Worm (Caenorhabditis elegans): Measurements from ENCODE around the gene Y43F8C.13.
A peak's percentile ranks its signal among the peaks of the same experiment; 100 is the strongest.

The Y43F8C.13 gene

DNA sequence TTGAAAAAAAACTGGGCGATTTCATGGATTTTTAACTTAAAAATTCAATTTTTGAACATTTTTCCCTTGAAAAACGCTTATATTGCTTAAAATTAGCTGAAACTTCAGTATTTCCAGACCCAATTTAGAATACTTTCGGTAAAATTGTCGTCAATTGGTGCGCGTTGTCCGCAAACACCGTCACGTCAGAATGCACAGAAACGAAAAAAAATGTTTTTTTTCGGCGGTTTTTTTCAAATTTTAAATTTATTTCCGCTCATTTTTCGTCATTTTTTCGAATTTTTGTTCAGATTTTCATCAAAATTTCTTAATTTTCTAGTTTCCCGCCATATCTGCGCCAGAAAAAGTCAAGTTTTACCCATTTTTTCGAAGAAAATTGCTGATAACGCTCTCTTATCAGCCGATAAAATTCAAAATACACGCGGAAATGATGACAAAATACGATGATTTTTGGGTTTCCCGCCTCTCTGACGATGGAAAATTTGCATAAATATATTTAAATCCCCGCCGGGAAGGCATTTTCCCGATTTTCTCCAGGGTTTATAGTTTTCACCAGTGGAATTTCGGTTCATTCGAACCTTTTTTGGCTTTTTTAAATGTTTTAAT is 23.8 kb downstream of the Y43F8C.13 start:
- TF ChIP-seq nhr-85 (tag), result no peak
- no peak for TF ChIP-seq pag-3 (tag; optimal IDR thresholded peaks at IDR 0.05; ENCODE audit: borderline replicate concordance, insufficient read depth)
- peak; percentile 29 to 60 (median 33) for TF ChIP-seq dpl-1 (GFP tag; optimal IDR thresholded peaks at IDR 0.05)
- no peak for TF ChIP-seq elt-3 (tag; optimal IDR thresholded peaks at IDR 0.05)
- TF ChIP-seq lin-35 (GFP tag; optimal IDR thresholded peaks at IDR 0.05), result peak in 1 of 2 experiments; percentile 25
- TF ChIP-seq elt-2 (tag; optimal IDR thresholded peaks at IDR 0.05), result peak; percentile 12
- TF ChIP-seq swsn-7 (tag; optimal IDR thresholded peaks at IDR 0.05), result no peak
- peak; percentile 70 to 81 for TF ChIP-seq efl-1 (optimal IDR thresholded peaks at IDR 0.05)
- TF ChIP-seq efl-1 (GFP tag; optimal IDR thresholded peaks at IDR 0.05 in 1 of 2), result peak; percentile 73 to 95
- TF ChIP-seq fos-1 (tag; optimal IDR thresholded peaks at IDR 0.05), result no peak
- no peak for TF ChIP-seq xbp-1 (tag; optimal IDR thresholded peaks at IDR 0.05)
- TF ChIP-seq sup-37 (GFP tag; optimal IDR thresholded peaks at IDR 0.05), result no peak
- peak; percentile 64 for TF ChIP-seq F16B12.6 (tag; optimal IDR thresholded peaks at IDR 0.05)

DNA sequence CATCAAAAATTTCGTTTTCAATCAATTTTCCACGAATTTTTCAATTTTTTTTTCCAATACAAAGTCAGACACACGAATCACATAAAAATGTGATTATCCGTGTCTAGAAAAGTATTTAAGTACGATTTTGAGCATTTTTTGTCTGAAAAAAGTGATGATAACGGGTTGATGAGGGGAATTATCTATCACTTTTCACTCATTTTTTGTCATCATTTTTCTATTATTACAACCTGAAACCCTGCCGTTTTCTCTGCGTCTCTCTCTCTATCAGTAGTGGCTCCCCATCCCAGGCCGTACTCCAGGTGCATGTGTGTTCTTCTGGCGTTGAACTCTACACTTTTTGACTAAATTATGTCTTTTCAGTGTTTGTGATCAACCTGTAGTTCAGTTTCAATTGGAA is 24.8 kb downstream of the Y43F8C.13 start:
- TF ChIP-seq skn-1 (tag; optimal IDR thresholded peaks at IDR 0.05) (peak; percentile 72), nhr-84 (tag; optimal IDR thresholded peaks at IDR 0.05) (no peak), nhr-77 (tag; optimal IDR thresholded peaks at IDR 0.05) (no peak), ama-1 (optimal IDR thresholded peaks at IDR 0.05) (no peak), egl-13 (tag; optimal IDR thresholded peaks at IDR 0.05) (no peak), elt-3 (tag; optimal IDR thresholded peaks at IDR 0.05) (no peak), nhr-19 (GFP tag; conservative IDR thresholded peaks at IDR 0.05) (no peak), pag-3 (tag; optimal IDR thresholded peaks at IDR 0.05; ENCODE audit: borderline replicate concordance, insufficient read depth) (no peak), fkh-4 (tag; optimal IDR thresholded peaks at IDR 0.05; ENCODE audit: borderline replicate concordance) (no peak), efl-1 (optimal IDR thresholded peaks at IDR 0.05) (no peak), efl-1 (GFP tag; optimal IDR thresholded peaks at IDR 0.05 in 1 of 2) (peak in 1 of 2 experiments; percentile 31), lin-39 (tag; optimal IDR thresholded peaks at IDR 0.05) (no peak), fos-1 (tag; optimal IDR thresholded peaks at IDR 0.05) (no peak), zip-4 (GFP tag; optimal IDR thresholded peaks at IDR 0.05) (no peak), elt-2 (tag; optimal IDR thresholded peaks at IDR 0.05) (peak; percentile 65), sptf-1 (tag; optimal IDR thresholded peaks at IDR 0.05) (no peak), blmp-1 (tag; optimal IDR thresholded peaks at IDR 0.05) (no peak), nhr-237 (tag; optimal IDR thresholded peaks at IDR 0.05) (no peak), lin-13 (GFP tag; optimal IDR thresholded peaks at IDR 0.05) (no peak), efl-3 (GFP tag; optimal IDR thresholded peaks at IDR 0.05) (no peak), nhr-85 (tag) (no peak), mep-1 (tag; optimal IDR thresholded peaks at IDR 0.05) (no peak), unc-62 (GFP tag; optimal IDR thresholded peaks at IDR 0.05) (no peak), hlh-4 (tag; optimal IDR thresholded peaks at IDR 0.05) (no peak), nhr-47 (tag; optimal IDR thresholded peaks at IDR 0.05) (no peak), lin-14 (GFP tag; optimal IDR thresholded peaks at IDR 0.05) (no peak), ceh-88 (GFP tag; IDR thresholded peaks at IDR 0.05) (no peak), lin-35 (GFP tag; optimal IDR thresholded peaks at IDR 0.05) (peak in 1 of 2 experiments; percentile 9), unc-98 (GFP tag; IDR thresholded peaks at IDR 0.05) (no peak), aly-2 (tag; optimal IDR thresholded peaks at IDR 0.05) (no peak), nhr-28 (tag; optimal IDR thresholded peaks at IDR 0.05) (no peak), hlh-17 (GFP tag; optimal IDR thresholded peaks at IDR 0.05; ENCODE audit: borderline replicate concordance) (no peak), tlp-1 (tag; optimal IDR thresholded peaks at IDR 0.05) (no peak), sox-4 (tag; optimal IDR thresholded peaks at IDR 0.05) (no peak), nhr-71 (tag; optimal IDR thresholded peaks at IDR 0.05) (no peak)

DNA sequence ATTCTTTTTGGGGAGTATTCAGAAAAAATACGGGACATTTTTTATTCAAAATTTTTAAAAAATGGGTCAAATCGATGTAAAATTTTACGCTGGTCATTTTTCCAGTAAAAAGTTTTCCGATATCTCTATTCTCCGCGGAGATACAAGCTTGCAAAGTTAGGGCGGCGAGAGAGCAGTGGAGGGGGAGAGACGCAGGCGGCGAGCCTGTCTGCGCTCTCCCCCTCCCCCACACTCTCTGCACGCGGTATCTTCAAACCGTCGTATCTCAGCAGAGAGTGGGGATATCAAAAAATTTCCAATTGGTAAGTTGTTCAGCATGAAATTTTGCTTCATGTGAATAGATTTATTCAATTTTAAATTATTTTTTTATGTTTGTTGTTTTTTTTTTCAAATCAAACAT is 25.4 kb downstream of the Y43F8C.13 start:
- TF ChIP-seq aha-1 (tag; optimal IDR thresholded peaks at IDR 0.05) (no peak), grh-1 (GFP tag; IDR thresholded peaks at IDR 0.05) (no peak), pax-3 (tag; optimal IDR thresholded peaks at IDR 0.05) (no peak), ztf-11 (tag; optimal IDR thresholded peaks at IDR 0.05) (no peak), snu-23 (GFP tag; optimal IDR thresholded peaks at IDR 0.05) (no peak), lin-15B (tag; optimal IDR thresholded peaks at IDR 0.05) (no peak), zag-1 (tag; optimal IDR thresholded peaks at IDR 0.05) (no peak), sptf-1 (tag; optimal IDR thresholded peaks at IDR 0.05) (no peak), efl-3 (GFP tag; optimal IDR thresholded peaks at IDR 0.05) (no peak), efl-1 (optimal IDR thresholded peaks at IDR 0.05) (no peak), efl-1 (GFP tag; optimal IDR thresholded peaks at IDR 0.05 in 1 of 2) (no peak), mab-9 (GFP tag; IDR thresholded peaks at IDR 0.05) (no peak), unc-30 (tag; optimal IDR thresholded peaks at IDR 0.05) (no peak), ceh-82 (tag; optimal IDR thresholded peaks at IDR 0.05) (no peak), fos-1 (tag; optimal IDR thresholded peaks at IDR 0.05) (no peak), alr-1 (tag; optimal IDR thresholded peaks at IDR 0.05; ENCODE audit: borderline replicate concordance) (no peak)
